Fruit fly (Drosophila melanogaster) whole organism, embryonic: ENCODE data around the gene CG31871.
A peak's percentile ranks its signal among the peaks of the same experiment; 100 is the strongest.

Experiments
- Awh ChIP-seq: fragments of 200-800 bp; sonication (Bioruptor generic); IDR thresholded peaks from 2 replicates; pipeline ENCODE4, ENCODE4 v1.3.6; 2022; ENCODE audit warnings: missing biosample characterization, missing genetic modification characterization
- CG10462 ChIP-seq: fragments of 200-800 bp; sonication (Bioruptor generic); optimal IDR thresholded peaks from 2 replicates; lab custom pipeline; 2016; ENCODE audit warnings: missing biosample characterization, missing genetic modification characterization
- CG11085 ChIP-seq: fragments of 200-800 bp; sonication (Bioruptor generic); IDR thresholded peaks from 2 replicates; pipeline ENCODE4 v1.3.6; 2022; ENCODE audit warnings: missing biosample characterization, missing genetic modification characterization
- CG11398 ChIP-seq: fragments of 200-800 bp; sonication (Bioruptor generic); optimal IDR thresholded peaks from 2 replicates; lab custom pipeline; 2016; ENCODE audit warnings: missing biosample characterization, missing genetic modification characterization
- CG12299 ChIP-seq: fragments of 200-800 bp; sonication (Bioruptor generic); optimal IDR thresholded peaks from 2 replicates; lab custom pipeline; 2018; ENCODE audit warnings: missing biosample characterization, mild to moderate bottlenecking, missing genetic modification characterization
- CG12744 ChIP-seq: fragments of 200-800 bp; sonication (Bioruptor generic); optimal IDR thresholded peaks from 2 replicates; lab custom pipeline; 2016; ENCODE audit warnings: missing biosample characterization, missing genetic modification characterization
- CG15073 ChIP-seq: fragments of 200-800 bp; sonication (Bioruptor generic); optimal IDR thresholded peaks from 2 replicates; lab custom pipeline; 2016; ENCODE audit warnings: missing biosample characterization, missing genetic modification characterization
- CG15479 ChIP-seq: fragments of 200-800 bp; sonication (Bioruptor generic); optimal IDR thresholded peaks from 3 replicates; lab custom pipeline; 2019; ENCODE audit warnings: missing biosample characterization, mild to moderate bottlenecking, missing genetic modification characterization, moderate library complexity
- CG15601 ChIP-seq: fragments of 200-800 bp; sonication (Bioruptor generic); optimal IDR thresholded peaks from 3 replicates; lab custom pipeline; 2019; ENCODE audit warnings: missing biosample characterization, mild to moderate bottlenecking, missing genetic modification characterization, moderate library complexity
- CG16813 ChIP-seq: fragments of 200-800 bp; sonication (Bioruptor generic); IDR thresholded peaks from 3 replicates; pipeline ENCODE4 v1.3.6; 2022; ENCODE audit warnings: missing biosample characterization, missing genetic modification characterization; ENCODE audit not compliant: partially characterized antibody
- CG17186 ChIP-seq: fragments of 200-800 bp; sonication (Bioruptor generic); optimal IDR thresholded peaks from 3 replicates; lab custom pipeline; 2017; ENCODE audit warnings: missing biosample characterization, missing genetic modification reagents, missing genetic modification characterization
- CG17829 ChIP-seq: fragments of 200-800 bp; optimal IDR thresholded peaks from 2 replicates; lab custom pipeline; 2019; ENCODE audit warnings: missing biosample characterization, mild to moderate bottlenecking, missing genetic modification characterization, moderate library complexity
- CG2202 ChIP-seq: fragments of 200-800 bp; sonication (Bioruptor generic); optimal IDR thresholded peaks from 2 replicates; lab custom pipeline; 2018; ENCODE audit warnings: missing biosample characterization, mild to moderate bottlenecking, missing genetic modification characterization
- CG30431 ChIP-seq: fragments of 200-800 bp; sonication (Bioruptor generic); optimal IDR thresholded peaks from 2 replicates; lab custom pipeline; 2017; ENCODE audit warnings: missing biosample characterization, missing genetic modification characterization
- CG4854 ChIP-seq: fragments of 200-800 bp; sonication (Bioruptor generic); optimal IDR thresholded peaks from 2 replicates; lab custom pipeline; 2016; ENCODE audit warnings: missing biosample characterization, missing genetic modification characterization, inconsistent platforms
- CG7786 ChIP-seq: fragments of 200-800 bp; sonication (Bioruptor generic); optimal IDR thresholded peaks from 2 replicates; lab custom pipeline; 2016; ENCODE audit warnings: missing biosample characterization, missing genetic modification characterization
- CG8388 ChIP-seq: fragments of 200-800 bp; sonication (Bioruptor generic); optimal IDR thresholded peaks from 2 replicates; lab custom pipeline; 2019; ENCODE audit warnings: missing biosample characterization, mild to moderate bottlenecking, missing genetic modification characterization, moderate library complexity
- CG9727 ChIP-seq: fragments of 200-800 bp; sonication (Bioruptor generic); optimal IDR thresholded peaks from 3 replicates; lab custom pipeline; 2017; ENCODE audit warnings: missing biosample characterization, mild to moderate bottlenecking, missing genetic modification characterization
- Camta ChIP-seq: fragments of 200-800 bp; sonication (Bioruptor generic); optimal IDR thresholded peaks from 2 replicates; lab custom pipeline; 2016; ENCODE audit warnings: missing biosample characterization, missing genetic modification characterization
- Dip3 ChIP-seq: fragments of 200-800 bp; sonication (Bioruptor generic); optimal IDR thresholded peaks from 3 replicates; lab custom pipeline; 2016; ENCODE audit warnings: missing biosample characterization, missing genetic modification characterization
- Dll ChIP-seq: fragments of 200-800 bp; sonication (Bioruptor generic); IDR thresholded peaks from 4 replicates; pipeline ENCODE4 v1.3.6; 2022; ENCODE audit warnings: missing biosample characterization, missing genetic modification characterization; ENCODE audit not compliant: partially characterized antibody
- H15 ChIP-seq: fragments of 200-800 bp; sonication (Bioruptor generic); IDR thresholded peaks from 3 replicates; pipeline ENCODE4 v1.3.6; 2022; ENCODE audit warnings: missing biosample characterization, missing genetic modification characterization
- Hey ChIP-seq: fragments of 200-800 bp; sonication (Bioruptor generic); optimal IDR thresholded peaks from 3 replicates; lab custom pipeline; 2018; ENCODE audit warnings: missing biosample characterization, mild to moderate bottlenecking, missing genetic modification characterization
- Hr39 ChIP-seq: fragments of >200 bp; optimal IDR thresholded peaks from 2 replicates; lab custom pipeline; 2017
- Hr78 ChIP-seq, 2 experiments: fragments of 200-800 bp in 1 of 2; fragments of >200 bp in 1 of 2; sonication (Bioruptor generic) in 1 of 2; optimal IDR thresholded peaks; 2 replicates each; lab custom pipeline; 2017 to 2019; ENCODE audit warnings: missing biosample characterization in 2 of 2, missing genetic modification characterization in 2 of 2, mild to moderate bottlenecking in 1 of 2, moderate library complexity in 1 of 2
- Nf-YB ChIP-seq: fragments of 200-800 bp; sonication (Bioruptor generic); optimal IDR thresholded peaks from 3 replicates; lab custom pipeline; 2019; ENCODE audit warnings: missing biosample characterization, mild to moderate bottlenecking, missing genetic modification characterization, moderate library complexity
- PHDP ChIP-seq: fragments of 200-800 bp; sonication (Bioruptor generic); optimal IDR thresholded peaks from 3 replicates; lab custom pipeline; 2018; ENCODE audit warnings: missing biosample characterization, mild to moderate bottlenecking, missing genetic modification characterization, moderate library complexity
- Sin3A ChIP-seq: fragments of >200 bp; optimal IDR thresholded peaks from 2 replicates; lab custom pipeline; 2018
- Spps ChIP-seq: fragments of 200-800 bp; sonication (Bioruptor generic); optimal IDR thresholded peaks from 2 replicates; lab custom pipeline; 2018; ENCODE audit warnings: missing biosample characterization, mild to moderate bottlenecking, missing genetic modification characterization
- ara ChIP-seq: fragments of 200-800 bp; sonication (Bioruptor generic); IDR thresholded peaks from 2 replicates; pipeline ENCODE4 v1.3.6; 2022; ENCODE audit warnings: missing biosample characterization, missing genetic modification characterization
- ash1 ChIP-seq: fragments of 200-800 bp; sonication (Bioruptor generic); optimal IDR thresholded peaks from 2 replicates; lab custom pipeline; 2018; ENCODE audit warnings: missing biosample characterization, mild to moderate bottlenecking, missing genetic modification characterization
- bowl ChIP-seq: fragments of 200-800 bp; sonication (Bioruptor generic); IDR thresholded peaks from 2 replicates; pipeline ENCODE4 v1.3.6; 2022; ENCODE audit warnings: missing biosample characterization, missing genetic modification characterization
- cato ChIP-seq: fragments of 200-800 bp; sonication (Bioruptor generic); optimal IDR thresholded peaks from 2 replicates; lab custom pipeline; 2016; ENCODE audit warnings: missing biosample characterization, missing genetic modification characterization, borderline replicate concordance
- caup ChIP-seq: fragments of 200-800 bp; sonication (Bioruptor generic); optimal IDR thresholded peaks from 3 replicates; lab custom pipeline; 2017; ENCODE audit warnings: missing biosample characterization, mild to moderate bottlenecking, missing genetic modification characterization, moderate library complexity; ENCODE audit not compliant: severe bottlenecking
- disco-r ChIP-seq: fragments of 200-800 bp; sonication (Bioruptor generic); optimal IDR thresholded peaks from 2 replicates; lab custom pipeline; 2016; ENCODE audit warnings: missing biosample characterization, missing genetic modification characterization
- eve ChIP-seq, 2 experiments: fragments of >200 bp; optimal IDR thresholded peaks; 2 replicates each; lab custom pipeline; 2017; ENCODE audit warnings: missing biosample characterization in 2 of 2, missing genetic modification characterization in 2 of 2
- hb ChIP-seq: fragments of 200-800 bp; sonication (Bioruptor generic); IDR thresholded peaks from 3 replicates; pipeline ENCODE4 v1.3.6; 2022; ENCODE audit warnings: missing biosample characterization, missing genetic modification characterization; ENCODE audit not compliant: partially characterized antibody
- kni ChIP-seq: fragments of 200-800 bp; sonication (Bioruptor generic); optimal IDR thresholded peaks from 3 replicates; lab custom pipeline; 2017; ENCODE audit warnings: mild to moderate bottlenecking, missing biosample characterization, missing genetic modification reagents, missing genetic modification characterization
- luna ChIP-seq: fragments of 200-800 bp; sonication (Bioruptor generic); optimal IDR thresholded peaks from 2 replicates; lab custom pipeline; 2016; ENCODE audit warnings: missing biosample characterization, missing genetic modification characterization
- nau ChIP-seq: fragments of 200-800 bp; sonication (Bioruptor generic); optimal IDR thresholded peaks from 3 replicates; lab custom pipeline; 2017; ENCODE audit warnings: missing biosample characterization, mild to moderate bottlenecking, missing genetic modification characterization, missing genetic modification reagents
- ro ChIP-seq: fragments of 200-800 bp; sonication (Bioruptor generic); IDR thresholded peaks from 2 replicates; pipeline ENCODE4 v1.3.6; 2022; ENCODE audit warnings: missing biosample characterization, missing genetic modification characterization
- run ChIP-seq: fragments of 200-800 bp; sonication (Bioruptor generic); optimal IDR thresholded peaks from 3 replicates; lab custom pipeline; 2018; ENCODE audit warnings: missing biosample characterization, mild to moderate bottlenecking, missing genetic modification characterization
- sens-2 ChIP-seq: fragments of 200-800 bp; sonication (Bioruptor generic); IDR thresholded peaks from 2 replicates; pipeline ENCODE4 v1.3.6; 2022; ENCODE audit warnings: missing biosample characterization, missing genetic modification characterization
- seq ChIP-seq: fragments of 200-800 bp; sonication (Bioruptor generic); IDR thresholded peaks from 2 replicates; pipeline ENCODE4 v1.3.6; 2022; ENCODE audit warnings: missing biosample characterization, missing genetic modification characterization
- slp2 ChIP-seq: fragments of 200-800 bp; sonication (Bioruptor generic); optimal IDR thresholded peaks from 2 replicates; lab custom pipeline; 2016; ENCODE audit warnings: missing biosample characterization, missing genetic modification characterization
- sob ChIP-seq: fragments of 200-800 bp; sonication (Bioruptor generic); IDR thresholded peaks from 2 replicates; pipeline ENCODE4 v1.3.6; 2022; ENCODE audit warnings: missing biosample characterization, missing genetic modification characterization
- ssp ChIP-seq: fragments of 200-800 bp; sonication (Bioruptor generic); IDR thresholded peaks from 2 replicates; pipeline ENCODE4 v1.3.6; 2022; ENCODE audit warnings: missing biosample characterization, missing genetic modification characterization
- stc ChIP-seq: fragments of 200-800 bp; sonication (Bioruptor generic); IDR thresholded peaks from 2 replicates; pipeline ENCODE4 v1.3.6; 2022; ENCODE audit warnings: missing biosample characterization, missing genetic modification characterization
- tap ChIP-seq: fragments of 200-800 bp; optimal IDR thresholded peaks from 3 replicates; lab custom pipeline; 2019; ENCODE audit warnings: missing biosample characterization, mild to moderate bottlenecking, missing genetic modification characterization, moderate library complexity
- tin ChIP-seq: fragments of 200-800 bp; sonication (Bioruptor generic); optimal IDR thresholded peaks from 3 replicates; lab custom pipeline; 2016; ENCODE audit warnings: missing biosample characterization, missing genetic modification characterization
- unc-4 ChIP-seq: fragments of 200-800 bp; sonication (Bioruptor generic); IDR thresholded peaks from 2 replicates; pipeline ENCODE4 v1.3.6; 2022; ENCODE audit warnings: missing biosample characterization, missing genetic modification characterization; ENCODE audit not compliant: partially characterized antibody
- zf30C ChIP-seq: fragments of 200-800 bp; sonication (Bioruptor generic); optimal IDR thresholded peaks from 3 replicates; lab custom pipeline; 2018; ENCODE audit warnings: missing biosample characterization, mild to moderate bottlenecking, missing genetic modification characterization

CG31871 gene

dm6 chr2L:10697992-10698391, 36.1 kb downstream of the CG31871 start, which contains the start of gene CG7300 (continued):
- TF ChIP-seq Nf-YB (GFP tag; lab: Kevin White, UChicago): peak; percentile 5
- no peak for TF ChIP-seq CG2202
- peak; percentile 59 for TF ChIP-seq Awh (GFP tag; lab: Robert Waterston, UW)
- 0 out of 3 replicates have a peak, but pooled peaks have one; percentile 10 for TF ChIP-seq H15 (GFP tag; lab: Robert Waterston, UW)
- no peak for TF ChIP-seq bowl (GFP tag; lab: Robert Waterston, UW)
- TF ChIP-seq ara (GFP tag; lab: Robert Waterston, UW): peak; percentile 70; the same call in 1 of the 2 replicates
- peak; percentile 39 for TF ChIP-seq CG8388 (GFP tag; lab: Kevin White, UChicago)
- no peak for TF ChIP-seq disco-r
- no peak for TF ChIP-seq run
- TF ChIP-seq CG16813 (GFP tag; lab: Robert Waterston, UW): no peak
- TF ChIP-seq CG12299: no peak
- peak; percentile 17 for TF ChIP-seq CG17829 (tag; lab: Kevin White, UChicago)
- TF ChIP-seq Hr78 (GFP tag; optimal IDR thresholded peaks at IDR 0.05; lab: Kevin White, UChicago): no peak
- peak; percentile 65 for TF ChIP-seq PHDP
- TF ChIP-seq CG11398 (GFP tag; lab: Kevin White, UChicago): no peak
- TF ChIP-seq CG12744: no peak
- no peak for TF ChIP-seq CG15479 (GFP tag; lab: Kevin White, UChicago)
- TF ChIP-seq Hey: no peak
- TF ChIP-seq ssp (GFP tag; lab: Robert Waterston, UW): peak; percentile 34; the same call in 1 of the 2 replicates
- no peak for TF ChIP-seq slp2 (GFP tag; lab: Kevin White, UChicago)
- TF ChIP-seq zf30C (GFP tag; lab: Kevin White, UChicago): no peak
- TF ChIP-seq CG7786: peak; percentile 24
- no peak; the same call in 1 of the 2 replicates for TF ChIP-seq stc
- no peak for TF ChIP-seq nau
- peak; percentile 9 for TF ChIP-seq Camta (GFP tag; lab: Kevin White, UChicago)
- TF ChIP-seq CG15073 (GFP tag; lab: Kevin White, UChicago): no peak
- peak; percentile 5 for TF ChIP-seq cato (GFP tag; lab: Kevin White, UChicago)
- TF ChIP-seq CG15601 (tag; lab: Kevin White, UChicago): peak; percentile 8
- no peak for TF ChIP-seq unc-4
- TF ChIP-seq ro (GFP tag; lab: Robert Waterston, UW): no peak
- TF ChIP-seq seq (GFP tag; lab: Robert Waterston, UW): no peak
- TF ChIP-seq sob: peak; percentile 56
- no peak for TF ChIP-seq ash1 (GFP tag; lab: Kevin White, UChicago)
- no peak for TF ChIP-seq Dll
- no peak for TF ChIP-seq luna (GFP tag; lab: Kevin White, UChicago)
- peak; percentile 36 for TF ChIP-seq CG4854 (GFP tag; lab: Kevin White, UChicago)
- no peak for TF ChIP-seq hb (GFP tag; lab: Robert Waterston, UW)
- TF ChIP-seq tin (GFP tag; lab: Kevin White, UChicago): peak; percentile 50
- no peak; the same call in 1 of the 2 replicates for TF ChIP-seq CG11085 (GFP tag; lab: Robert Waterston, UW)
- no peak for TF ChIP-seq Hr39 (lab: Kevin White, UChicago)
- no peak for TF ChIP-seq CG17186 (GFP tag; lab: Kevin White, UChicago)
- TF ChIP-seq CG9727: peak; percentile 17
- TF ChIP-seq kni (GFP tag; lab: Kevin White, UChicago): no peak
- peak; percentile 10 for TF ChIP-seq CG10462 (GFP tag; lab: Kevin White, UChicago)
- peak; percentile 32 for TF ChIP-seq tap (tag; lab: Kevin White, UChicago)
- TF ChIP-seq caup (GFP tag; lab: Kevin White, UChicago): peak; percentile 45
- TF ChIP-seq Sin3A: no peak
- TF ChIP-seq Spps (tag; lab: Kevin White, UChicago): peak; percentile 40
- no peak for TF ChIP-seq eve (GFP tag; optimal IDR thresholded peaks at IDR 0.05; lab: Kevin White, UChicago)
- TF ChIP-seq Dip3 (GFP tag; lab: Kevin White, UChicago): peak; percentile 57
- TF ChIP-seq CG30431 (GFP tag; lab: Kevin White, UChicago): peak; percentile 9
- no peak for TF ChIP-seq sens-2
